Worm (Caenorhabditis elegans): Measurements from ENCODE around the gene elo-9.
"Not testable (repeated sequence)": the region's sequence is repeated elsewhere in the genome, so short reads cannot be mapped to it uniquely, and the experiment has no call there.

Gene elo-9

ce11 chrII:15004538-15004937 is 40.6 kb upstream of the elo-9 start:
- TF ChIP-seq cnd-1 (tag; optimal IDR thresholded peaks at IDR 0.05): no peak
- peak; percentile 42 for TF ChIP-seq lin-13 (tag; optimal IDR thresholded peaks at IDR 0.05)
- no peak for TF ChIP-seq drap-1 (GFP tag; optimal IDR thresholded peaks at IDR 0.05)
- no peak for TF ChIP-seq snpc-4 (tag; optimal IDR thresholded peaks at IDR 0.05)
- peak; percentile 10 for TF ChIP-seq mep-1 (tag; optimal IDR thresholded peaks at IDR 0.05)
- TF ChIP-seq unc-62 (GFP tag; optimal IDR thresholded peaks at IDR 0.05): no peak
- no peak for TF ChIP-seq hlh-1 (tag; optimal IDR thresholded peaks at IDR 0.05)

DNA sequence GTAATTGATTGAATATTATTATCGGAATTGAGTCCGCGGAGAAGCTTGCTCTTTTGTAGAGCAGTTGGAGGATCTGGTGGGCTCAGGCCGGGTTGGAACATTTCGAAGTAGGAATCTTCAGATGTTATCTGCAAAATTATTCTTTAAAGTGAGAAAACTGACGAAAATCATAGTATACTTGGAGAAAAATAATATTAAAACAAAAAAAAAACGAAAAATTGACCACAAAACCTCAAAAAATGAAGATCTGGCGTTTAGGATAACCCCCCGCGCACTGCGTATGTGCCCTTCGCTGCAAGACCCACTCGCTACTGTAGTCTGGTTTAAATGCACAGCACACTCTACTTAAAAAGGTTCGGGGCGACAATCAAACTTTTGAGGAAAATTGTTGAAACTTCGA is 39.5 kb upstream of the elo-9 start, which contains the start of gene Y53F4B.10:
Gene Y53F4B.10, minus strand, starts transcription at position 101 of the 400 bp plus-strand sequence.
- no peak for TF ChIP-seq drap-1 (GFP tag; optimal IDR thresholded peaks at IDR 0.05)
- no peak for TF ChIP-seq flh-1 (GFP tag; optimal IDR thresholded peaks at IDR 0.05)
- TF ChIP-seq blmp-1 (tag; optimal IDR thresholded peaks at IDR 0.05): no peak
- no peak for TF ChIP-seq ham-2 (GFP tag; optimal IDR thresholded peaks at IDR 0.05)
- TF ChIP-seq nhr-12 (tag; optimal IDR thresholded peaks at IDR 0.05): no peak
- TF ChIP-seq sptf-1 (tag; optimal IDR thresholded peaks at IDR 0.05): no peak
- no peak for TF ChIP-seq sem-2 (GFP tag; optimal IDR thresholded peaks at IDR 0.05)

DNA sequence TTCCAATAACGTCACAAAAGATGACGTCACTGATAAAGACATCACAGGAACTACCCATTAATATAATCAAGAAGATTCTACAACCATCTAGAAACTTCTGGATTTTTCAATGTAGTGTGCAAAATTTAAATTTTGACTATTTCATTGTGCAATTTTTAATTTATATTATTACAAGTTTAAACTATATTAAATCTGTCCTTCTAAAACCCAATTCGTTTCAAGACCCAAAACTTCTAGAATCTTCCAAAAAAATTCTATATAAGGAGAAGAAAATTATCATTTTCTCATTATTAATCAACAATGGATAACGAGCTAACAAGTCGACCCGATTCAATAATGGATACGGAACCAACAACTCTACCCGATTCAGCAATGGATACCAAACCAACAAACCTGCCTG is 28.7 kb upstream of the elo-9 start, which contains the start of gene Y53F4B.7:
Gene Y53F4B.7, plus strand, starts transcription at position 301 of the 400 bp plus-strand sequence.
- TF ChIP-seq nhr-76 (tag; optimal IDR thresholded peaks at IDR 0.05); ceh-83 (GFP tag; optimal IDR thresholded peaks at IDR 0.05); blmp-1 (tag; optimal IDR thresholded peaks at IDR 0.05): not testable (repeated sequence)

DNA sequence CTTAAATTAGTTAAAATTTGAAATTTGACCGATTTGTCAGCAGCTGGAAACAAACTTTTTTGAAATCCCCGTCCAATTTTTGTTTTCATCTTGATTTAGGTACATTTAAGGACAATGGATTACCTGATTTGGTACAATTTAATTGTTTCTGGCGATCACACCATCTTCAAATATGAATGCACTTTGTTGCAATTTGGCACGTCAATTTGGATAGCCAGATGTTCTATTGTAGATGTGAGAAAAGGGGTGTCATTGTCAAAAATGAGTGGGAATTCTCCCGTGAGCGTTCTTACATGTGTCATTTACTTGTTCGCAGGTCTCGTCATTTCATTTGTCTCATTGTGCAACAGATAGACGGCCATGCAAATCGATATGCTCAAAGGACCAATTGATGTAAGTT is 24.3 kb upstream of the elo-9 start, which contains the start of gene Y53F4B.43:
Gene Y53F4B.43, plus strand, starts transcription at position 301 of the 400 bp plus-strand sequence.
- not testable (repeated sequence) for TF ChIP-seq blmp-1, ztf-11, zip-8 (tag; optimal IDR thresholded peaks at IDR 0.05)

- TF ChIP-seq lin-13 (tag; optimal IDR thresholded peaks at IDR 0.05) (no peak), sem-2 (GFP tag; optimal IDR thresholded peaks at IDR 0.05) (no peak), unc-62 (GFP tag; optimal IDR thresholded peaks at IDR 0.05) (no peak), lsy-2 (tag; optimal IDR thresholded peaks at IDR 0.05) (no peak), mls-2 (tag; optimal IDR thresholded peaks at IDR 0.05) (no peak), ceh-83 (GFP tag; optimal IDR thresholded peaks at IDR 0.05) (no peak), flh-1 (GFP tag; optimal IDR thresholded peaks at IDR 0.05) (no peak), ztf-11 (tag; optimal IDR thresholded peaks at IDR 0.05) (no peak), ham-2 (GFP tag; optimal IDR thresholded peaks at IDR 0.05) (no peak), cnd-1 (tag; optimal IDR thresholded peaks at IDR 0.05) (no peak), unc-39 (tag; optimal IDR thresholded peaks at IDR 0.05) (no peak), ces-1 (GFP tag; optimal IDR thresholded peaks at IDR 0.05) (no peak)
Observed at ce11 chrII:14983909-14984308, 20.0 kb upstream of the elo-9 start, which contains the start of gene Y53F4B.5. TSS of gene Y53F4B.5 (minus strand) at chrII:14984009.

- TF ChIP-seq ceh-83 (GFP tag; optimal IDR thresholded peaks at IDR 0.05): no peak
- TF ChIP-seq lsy-2 (tag; optimal IDR thresholded peaks at IDR 0.05): peak; percentile 70
- no peak for TF ChIP-seq bed-3 (GFP tag; optimal IDR thresholded peaks at IDR 0.05)
- no peak for TF ChIP-seq unc-62 (GFP tag; optimal IDR thresholded peaks at IDR 0.05)
- TF ChIP-seq drap-1 (GFP tag; optimal IDR thresholded peaks at IDR 0.05): no peak
- peak; percentile 75 for TF ChIP-seq ces-1 (GFP tag; optimal IDR thresholded peaks at IDR 0.05)
- TF ChIP-seq tbx-8 (GFP tag; optimal IDR thresholded peaks at IDR 0.05): no peak
- no peak for TF ChIP-seq cnd-1 (tag; optimal IDR thresholded peaks at IDR 0.05)
- TF ChIP-seq pha-4 (tag; optimal IDR thresholded peaks at IDR 0.05): no peak
- no peak for TF ChIP-seq mls-2 (tag; optimal IDR thresholded peaks at IDR 0.05)
- TF ChIP-seq mep-1 (tag; optimal IDR thresholded peaks at IDR 0.05): peak; percentile 14
- no peak for TF ChIP-seq nhr-12 (tag; optimal IDR thresholded peaks at IDR 0.05)
Observed at ce11 chrII:14969320-14969950, 5.5 kb upstream of the elo-9 start, which contains the start of the genes pole-4, nsun-5 and metl-2. TSS of gene pole-4 (minus strand) at chrII:14969354. TSS of gene nsun-5 (plus strand) at chrII:14969617. TSS of gene metl-2 (plus strand) at chrII:14969900.

DNA sequence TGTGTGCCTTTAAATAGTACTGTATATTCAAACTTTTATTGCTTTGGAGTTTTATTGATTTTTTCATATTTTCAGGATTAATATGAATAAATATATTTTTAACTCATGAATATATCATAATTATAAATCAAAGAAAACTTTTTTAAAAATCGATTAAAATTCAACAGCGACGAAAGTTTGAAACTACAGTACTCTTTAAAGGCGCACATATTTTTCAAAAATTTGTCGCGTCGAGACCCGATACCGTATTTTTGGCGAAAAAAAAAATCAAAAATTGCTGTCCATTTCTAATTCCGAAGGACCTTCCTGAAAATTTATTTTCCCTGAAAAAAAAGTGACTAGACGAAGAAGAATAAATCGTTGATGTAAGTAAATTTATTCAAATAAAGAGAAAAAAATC is 4.4 kb upstream of the elo-9 start:
- TF ChIP-seq ceh-39 (tag; optimal IDR thresholded peaks at IDR 0.05) (no peak), ces-1 (GFP tag; optimal IDR thresholded peaks at IDR 0.05) (no peak), mep-1 (tag; optimal IDR thresholded peaks at IDR 0.05) (no peak), ceh-43 (GFP tag; optimal IDR thresholded peaks at IDR 0.05) (no peak), sem-2 (GFP tag; optimal IDR thresholded peaks at IDR 0.05) (no peak), cnd-1 (tag; optimal IDR thresholded peaks at IDR 0.05) (no peak), lsy-2 (tag; optimal IDR thresholded peaks at IDR 0.05) (no peak), lin-13 (tag; optimal IDR thresholded peaks at IDR 0.05) (no peak), flh-1 (GFP tag; optimal IDR thresholded peaks at IDR 0.05) (no peak), pha-4 (tag; optimal IDR thresholded peaks at IDR 0.05) (no peak), snpc-4 (tag; optimal IDR thresholded peaks at IDR 0.05) (no peak), nhr-237 (tag; optimal IDR thresholded peaks at IDR 0.05) (no peak), nhr-28 (tag; optimal IDR thresholded peaks at IDR 0.05) (no peak), nhr-2 (tag; optimal IDR thresholded peaks at IDR 0.05) (no peak), mls-2 (tag; optimal IDR thresholded peaks at IDR 0.05) (no peak), nhr-12 (tag; optimal IDR thresholded peaks at IDR 0.05) (no peak)

Data from whole organism, mixed stage, embryonic.